Worm (Caenorhabditis elegans) whole organism, mixed stage, embryonic: Measurements from ENCODE around the gene B0454.6.

Experiments
- blmp-1 ChIP-seq: fragments of 150-350 bp; optimal IDR thresholded peaks from 2 replicates; lab custom pipeline; 2014; ENCODE audit warnings: missing biosample characterization, missing genetic modification characterization
- elt-3 ChIP-seq: fragments of 150-350 bp; optimal IDR thresholded peaks from 2 replicates; lab custom pipeline; 2014; ENCODE audit warnings: missing biosample characterization, missing genetic modification characterization
- flh-1 ChIP-seq: fragments of 200-800 bp; sonication (Bioruptor generic); optimal IDR thresholded peaks from 2 replicates; lab custom pipeline; 2018; ENCODE audit warnings: mild to moderate bottlenecking, missing genetic modification characterization, moderate library complexity, missing compliant biosample characterization
- mls-2 ChIP-seq: sonication (generic microtip); optimal IDR thresholded peaks from 2 replicates; lab custom pipeline; 2016; ENCODE audit warnings: mild to moderate bottlenecking, missing genetic modification characterization, moderate library complexity, missing compliant biosample characterization
- nhr-12 ChIP-seq: fragments of 150-350 bp; optimal IDR thresholded peaks from 2 replicates; lab custom pipeline; 2014; ENCODE audit warnings: missing biosample characterization, missing genetic modification characterization
- snpc-4 ChIP-seq: fragments of 150-350 bp; optimal IDR thresholded peaks from 2 replicates; lab custom pipeline; 2014; ENCODE audit warnings: missing biosample characterization, missing genetic modification characterization

DNA sequence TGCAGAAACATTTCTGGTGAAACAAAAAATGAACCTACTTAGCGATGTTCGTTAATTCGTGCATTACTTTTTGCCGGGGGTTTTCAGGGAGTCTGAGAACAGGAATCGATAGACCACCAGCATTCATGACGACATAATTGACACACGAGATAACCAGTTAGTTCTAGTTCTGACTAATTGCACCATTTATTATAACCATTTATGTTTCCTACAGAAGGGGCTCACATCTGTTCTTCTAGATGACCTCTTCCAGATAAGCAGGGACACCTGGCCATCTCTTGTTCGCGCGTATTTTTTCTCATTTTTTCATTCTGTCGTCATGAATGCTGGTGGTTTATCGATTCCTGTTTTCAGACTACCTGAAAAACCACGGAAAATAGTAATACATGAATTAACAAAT lies 24.2 kb upstream of the B0454.6 start, which contains the start of gene sdz-5:
- TF ChIP-seq mls-2 (no peak), flh-1 (GFP tag; lab: Kevin White, UChicago) (no peak), snpc-4 (tag; lab: Kevin White, UChicago) (no peak), elt-3 (tag; lab: Kevin White, UChicago) (no peak), blmp-1 (tag; lab: Kevin White, UChicago) (no peak), nhr-12 (tag; lab: Kevin White, UChicago) (no peak)
